Worm (Caenorhabditis elegans) whole organism, L2 larva: Measurements from ENCODE around the gene D1086.2.
A peak's percentile ranks its signal among the peaks of the same experiment; 100 is the strongest.
"Not testable (repeated sequence)": the region's sequence is repeated elsewhere in the genome, so short reads cannot be mapped to it uniquely, and the experiment has no call there.

Experiments used
- aly-2 ChIP-seq: fragments of 150-350 bp; optimal IDR thresholded peaks from 2 replicates; lab custom pipeline; 2014; ENCODE audit warnings: missing biosample characterization, missing genetic modification characterization
- dmd-4 ChIP-seq: sonication (generic microtip); optimal IDR thresholded peaks from 2 replicates; lab custom pipeline; 2017; ENCODE audit warnings: missing biosample characterization, missing genetic modification characterization
- elt-3 ChIP-seq: sonication (generic microtip); optimal IDR thresholded peaks from 2 replicates; lab custom pipeline; 2017; ENCODE audit warnings: missing biosample characterization, missing genetic modification characterization
- fos-1 ChIP-seq: fragments of 150-350 bp; optimal IDR thresholded peaks from 2 replicates; lab custom pipeline; 2014; ENCODE audit warnings: missing biosample characterization, missing genetic modification characterization
- nhr-237 ChIP-seq: fragments of 150-350 bp; optimal IDR thresholded peaks from 2 replicates; lab custom pipeline; 2014; ENCODE audit warnings: missing biosample characterization, missing genetic modification characterization
- nhr-25 ChIP-seq: fragments of 150-350 bp; sonication (generic microtip); optimal IDR thresholded peaks from 3 replicates; lab custom pipeline; 2014; ENCODE audit warnings: missing biosample characterization, missing genetic modification characterization
- skn-1 ChIP-seq: sonication (generic microtip); optimal IDR thresholded peaks from 2 replicates; lab custom pipeline; 2017; ENCODE audit warnings: missing biosample characterization, missing genetic modification characterization
- unc-39 ChIP-seq: fragments of 150-350 bp; optimal IDR thresholded peaks from 2 replicates; lab custom pipeline; 2014; ENCODE audit warnings: missing biosample characterization, missing genetic modification characterization
- zag-1 ChIP-seq: fragments of 150-350 bp; optimal IDR thresholded peaks from 2 replicates; lab custom pipeline; 2014; ENCODE audit warnings: missing biosample characterization, missing genetic modification characterization
- ztf-1 ChIP-seq: fragments of 200-800 bp; sonication (Bioruptor generic); conservative IDR thresholded peaks from 2 replicates; pipeline ENCODE4 v1.3.6; 2022; ENCODE audit warnings: missing genetic modification characterization, missing compliant biosample characterization
- ztf-11 ChIP-seq: sonication (generic microtip); optimal IDR thresholded peaks from 2 replicates; lab custom pipeline; 2017; ENCODE audit warnings: missing biosample characterization, missing genetic modification characterization

DNA sequence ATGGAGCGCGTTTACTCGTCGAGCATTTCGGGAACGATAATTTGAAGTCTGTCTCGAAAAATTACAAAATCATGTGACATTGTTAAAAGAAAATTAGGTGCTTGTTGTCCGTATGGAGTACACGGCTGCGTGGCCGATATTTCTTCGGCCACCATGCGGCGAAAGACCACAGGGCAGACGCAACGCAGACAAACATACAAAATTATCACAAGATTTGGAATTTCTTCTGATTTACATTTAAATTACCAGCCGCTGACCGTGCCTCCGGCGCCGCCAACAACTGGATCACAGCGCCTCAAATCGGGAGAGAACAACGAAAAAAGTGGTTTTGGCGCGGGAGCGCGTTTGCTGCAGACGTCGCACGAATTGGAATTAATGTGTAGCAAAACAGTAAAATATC is 43.4 kb downstream of the D1086.2 start:
- TF ChIP-seq zag-1 (tag; lab: Kevin White, UChicago) (peak; percentile 69), nhr-25 (tag; lab: Kevin White, UChicago) (peak; percentile 90), fos-1 (peak; percentile 83), dmd-4 (tag; lab: Kevin White, UChicago) (peak; percentile 60), skn-1 (tag; lab: Kevin White, UChicago) (peak; percentile 13), nhr-237 (tag; lab: Kevin White, UChicago) (peak; percentile 33)
- not testable (repeated sequence) for TF ChIP-seq ztf-1 (GFP tag; lab: Robert Waterston, UW); aly-2 (tag; lab: Kevin White, UChicago); ztf-11 (tag; lab: Kevin White, UChicago); unc-39; elt-3 (tag; lab: Kevin White, UChicago)
